Worm (Caenorhabditis elegans) whole organism, young adult: ENCODE data around the gene tatn-1.

Experiments used
- B0035.1 ChIP-seq: sonication (generic microtip); optimal IDR thresholded peaks from 2 replicates; lab custom pipeline; 2016; ENCODE audit warnings: missing genetic modification characterization, mild to moderate bottlenecking, missing compliant biosample characterization, missing genotype, missing genetic modification reagents
- B0336.3 ChIP-seq: fragments of 200-800 bp; sonication (Bioruptor generic); IDR thresholded peaks from 2 replicates; pipeline ENCODE4 v1.3.6; 2022; ENCODE audit warnings: missing genetic modification characterization, missing compliant biosample characterization
- C06A6.2 ChIP-seq: fragments of 200-800 bp; sonication (Bioruptor generic); conservative IDR thresholded peaks from 2 replicates; pipeline ENCODE4 v1.3.6; 2022; ENCODE audit warnings: missing genetic modification characterization, missing compliant biosample characterization
- F23B12.7 ChIP-seq: sonication (generic microtip); optimal IDR thresholded peaks from 2 replicates; lab custom pipeline; 2017; ENCODE audit warnings: missing genetic modification characterization, mild to moderate bottlenecking, missing compliant biosample characterization, antibody characterized with exemption, moderate library complexity; ENCODE audit not compliant: insufficient read depth
- F33H1.4 ChIP-seq: fragments of 200-800 bp; sonication (Bioruptor generic); IDR thresholded peaks from 2 replicates; pipeline ENCODE4 v1.3.6; 2022; ENCODE audit warnings: missing genetic modification reagents, missing genetic modification characterization, missing compliant biosample characterization
- F39B2.1 ChIP-seq: fragments of 200-800 bp; sonication (Bioruptor generic); IDR thresholded peaks from 2 replicates; pipeline ENCODE4 v1.3.6; 2022; ENCODE audit warnings: missing genetic modification reagents, missing genetic modification characterization, missing compliant biosample characterization
- Y53F4B.3 ChIP-seq: fragments of 200-800 bp; sonication (Bioruptor generic); IDR thresholded peaks from 2 replicates; pipeline ENCODE4 v1.3.6; 2022; ENCODE audit warnings: missing genetic modification reagents, missing genetic modification characterization, missing compliant biosample characterization
- Y53G8AR.9 ChIP-seq: fragments of 200-800 bp; sonication (Bioruptor generic); conservative IDR thresholded peaks from 2 replicates; pipeline ENCODE4 v1.3.6; 2022; ENCODE audit warnings: missing genetic modification reagents, missing genetic modification characterization, missing compliant biosample characterization
- Y56A3A.18 ChIP-seq: fragments of 200-800 bp; sonication (Bioruptor generic); IDR thresholded peaks from 2 replicates; pipeline ENCODE4 v1.3.6; 2022; ENCODE audit warnings: missing genetic modification reagents, missing genetic modification characterization, missing compliant biosample characterization
- ZK185.1 ChIP-seq: sonication (generic microtip); optimal IDR thresholded peaks from 2 replicates; lab custom pipeline; 2016; ENCODE audit warnings: mild to moderate bottlenecking, missing genetic modification characterization, missing compliant biosample characterization; ENCODE audit not compliant: poor library complexity, severe bottlenecking
- akir-1 ChIP-seq: fragments of 200-800 bp; sonication (Bioruptor generic); optimal IDR thresholded peaks from 2 replicates; lab custom pipeline; 2018; ENCODE audit warnings: mild to moderate bottlenecking, missing genetic modification characterization, moderate library complexity, missing compliant biosample characterization
- ama-1 ChIP-seq, 3 experiments: fragments of 150-350 bp in 1 of 3; sonication (generic microtip) in 2 of 3; optimal IDR thresholded peaks; 2 replicates each; lab custom pipeline; 2014 to 2018; ENCODE audit warnings: missing biosample characterization in 2 of 3, missing genetic modification characterization in 2 of 3, missing genetic modification reagents in 2 of 3
- aptf-2 ChIP-seq: fragments of 200-800 bp; sonication (Bioruptor generic); conservative IDR thresholded peaks from 2 replicates; pipeline ENCODE4 v1.3.6; 2022; ENCODE audit warnings: missing genetic modification reagents, missing genetic modification characterization, missing compliant biosample characterization
- atf-7 ChIP-seq: sonication (generic microtip); optimal IDR thresholded peaks from 2 replicates; lab custom pipeline; 2017; ENCODE audit warnings: mild to moderate bottlenecking, missing genetic modification characterization, missing compliant biosample characterization
- bed-2 ChIP-seq: fragments of 200-800 bp; sonication (Bioruptor generic); IDR thresholded peaks from 2 replicates; pipeline ENCODE4 v1.3.6; 2022; ENCODE audit warnings: missing genetic modification reagents, missing genetic modification characterization, missing compliant biosample characterization
- ceh-91 ChIP-seq: fragments of 200-800 bp; sonication (Bioruptor generic); IDR thresholded peaks from 2 replicates; pipeline ENCODE4 v1.3.6; 2022; ENCODE audit warnings: missing genetic modification reagents, missing genetic modification characterization, missing compliant biosample characterization
- chd-7 ChIP-seq: sonication (generic microtip); optimal IDR thresholded peaks from 2 replicates; lab custom pipeline; 2016; ENCODE audit warnings: mild to moderate bottlenecking, missing genetic modification characterization, moderate library complexity, missing compliant biosample characterization
- dox-1 ChIP-seq: fragments of 200-800 bp; sonication (Bioruptor generic); IDR thresholded peaks from 2 replicates; pipeline ENCODE4 v1.3.6; 2022; ENCODE audit warnings: missing genetic modification reagents, missing genetic modification characterization, missing compliant biosample characterization
- egl-44 ChIP-seq: fragments of 200-800 bp; sonication (Bioruptor generic); IDR thresholded peaks from 2 replicates; pipeline ENCODE4 v1.3.6; 2022; ENCODE audit warnings: missing genetic modification reagents, missing genetic modification characterization, missing compliant biosample characterization
- fkh-3 ChIP-seq: sonication (generic microtip); optimal IDR thresholded peaks from 2 replicates; lab custom pipeline; 2016; ENCODE audit warnings: mild to moderate bottlenecking, missing genetic modification characterization, missing compliant biosample characterization
- gei-17 ChIP-seq: fragments of 200-800 bp; sonication (Bioruptor generic); optimal IDR thresholded peaks from 2 replicates; lab custom pipeline; 2018; ENCODE audit warnings: mild to moderate bottlenecking, missing genetic modification characterization, missing compliant biosample characterization
- let-607 ChIP-seq, 2 experiments: fragments of 200-800 bp in 1 of 2; sonication (Bioruptor generic) in 1 of 2; sonication (generic microtip) in 1 of 2; optimal IDR thresholded peaks; 2 replicates each; lab custom pipeline; 2016 to 2018; ENCODE audit warnings: mild to moderate bottlenecking in 2 of 2, missing compliant biosample characterization in 2 of 2, missing genetic modification characterization in 2 of 2, moderate library complexity in 2 of 2, missing genotype in 1 of 2
- lin-26 ChIP-seq: fragments of 200-800 bp; sonication (Bioruptor generic); IDR thresholded peaks from 2 replicates; pipeline ENCODE4 v1.3.6; 2022; ENCODE audit warnings: missing genetic modification reagents, missing genetic modification characterization, missing compliant biosample characterization
- lin-40 ChIP-seq: sonication (generic microtip); optimal IDR thresholded peaks from 2 replicates; lab custom pipeline; 2016; ENCODE audit warnings: missing genetic modification characterization, mild to moderate bottlenecking, missing compliant biosample characterization, missing genotype, missing genetic modification reagents
- lin-54 ChIP-seq: fragments of 200-800 bp; sonication (Bioruptor generic); optimal IDR thresholded peaks from 2 replicates; lab custom pipeline; 2018; ENCODE audit warnings: mild to moderate bottlenecking, missing genetic modification characterization, missing compliant biosample characterization
- madf-10 ChIP-seq: sonication (generic microtip); optimal IDR thresholded peaks from 2 replicates; lab custom pipeline; 2016; ENCODE audit warnings: mild to moderate bottlenecking, missing genetic modification characterization, missing compliant biosample characterization
- mes-4 ChIP-seq: sonication (generic microtip); optimal IDR thresholded peaks from 2 replicates; lab custom pipeline; 2016; ENCODE audit warnings: missing genotype, missing genetic modification characterization, missing compliant biosample characterization
- nfyb-1 ChIP-seq: fragments of 200-800 bp; sonication (Bioruptor generic); IDR thresholded peaks from 2 replicates; pipeline ENCODE4 v1.3.6; 2022; ENCODE audit warnings: missing genetic modification reagents, missing genetic modification characterization, missing compliant biosample characterization
- nhr-27 ChIP-seq: fragments of 200-800 bp; sonication (Bioruptor generic); optimal IDR thresholded peaks from 2 replicates; lab custom pipeline; 2018; ENCODE audit warnings: mild to moderate bottlenecking, missing genetic modification characterization, moderate library complexity, missing compliant biosample characterization
- pha-4 ChIP-seq: fragments of 150-350 bp; sonication (generic microtip); optimal IDR thresholded peaks from 2 replicates; lab custom pipeline; 2014; ENCODE audit warnings: missing biosample characterization, missing genetic modification reagents, missing genetic modification characterization
- rcor-1 ChIP-seq: fragments of 200-800 bp; sonication (Bioruptor generic); IDR thresholded peaks from 2 replicates; pipeline ENCODE4 v1.3.6; 2022; ENCODE audit warnings: missing genetic modification reagents, missing genetic modification characterization, missing compliant biosample characterization
- repo-1 ChIP-seq: sonication (generic microtip); optimal IDR thresholded peaks from 2 replicates; lab custom pipeline; 2017; ENCODE audit warnings: mild to moderate bottlenecking, missing genetic modification characterization, missing compliant biosample characterization
- sdz-38 ChIP-seq: sonication (generic microtip); optimal IDR thresholded peaks from 2 replicates; lab custom pipeline; 2016; ENCODE audit warnings: missing genotype, missing genetic modification characterization, missing compliant biosample characterization
- sea-2 ChIP-seq: fragments of 200-800 bp; sonication (Bioruptor generic); IDR thresholded peaks from 2 replicates; pipeline ENCODE4 v1.3.6; 2022; ENCODE audit warnings: missing genetic modification characterization, missing compliant biosample characterization
- snpc-4 ChIP-seq, 5 experiments: fragments of 150-350 bp in 1 of 5; sonication (generic microtip) in 4 of 5; optimal IDR thresholded peaks; 2 replicates each; lab custom pipeline; 2014 to 2018; ENCODE audit warnings: missing genetic modification characterization in 5 of 5, missing biosample characterization in 3 of 5, antibody characterized with exemption in 2 of 5, mild to moderate bottlenecking in 2 of 5, missing compliant biosample characterization in 2 of 5, missing genotype in 2 of 5, moderate library complexity in 2 of 5, missing genetic modification reagents in 1 of 5
- sptf-2 ChIP-seq: fragments of 200-800 bp; sonication (Bioruptor generic); optimal IDR thresholded peaks from 2 replicates; lab custom pipeline; 2018; ENCODE audit warnings: mild to moderate bottlenecking, missing genetic modification characterization, missing compliant biosample characterization
- tbx-9 ChIP-seq: sonication (generic microtip); optimal IDR thresholded peaks from 2 replicates; lab custom pipeline; 2016; ENCODE audit warnings: borderline replicate concordance, missing genetic modification characterization, inconsistent platforms, missing compliant biosample characterization
- xnd-1 ChIP-seq: sonication (generic microtip); optimal IDR thresholded peaks from 2 replicates; lab custom pipeline; 2016; ENCODE audit warnings: missing genotype, missing genetic modification reagents, missing genetic modification characterization, missing compliant biosample characterization
- zim-3 ChIP-seq: sonication (generic microtip); optimal IDR thresholded peaks from 2 replicates; lab custom pipeline; 2017; ENCODE audit warnings: mild to moderate bottlenecking, missing genetic modification characterization, moderate library complexity, missing compliant biosample characterization

tatn-1 gene

DNA sequence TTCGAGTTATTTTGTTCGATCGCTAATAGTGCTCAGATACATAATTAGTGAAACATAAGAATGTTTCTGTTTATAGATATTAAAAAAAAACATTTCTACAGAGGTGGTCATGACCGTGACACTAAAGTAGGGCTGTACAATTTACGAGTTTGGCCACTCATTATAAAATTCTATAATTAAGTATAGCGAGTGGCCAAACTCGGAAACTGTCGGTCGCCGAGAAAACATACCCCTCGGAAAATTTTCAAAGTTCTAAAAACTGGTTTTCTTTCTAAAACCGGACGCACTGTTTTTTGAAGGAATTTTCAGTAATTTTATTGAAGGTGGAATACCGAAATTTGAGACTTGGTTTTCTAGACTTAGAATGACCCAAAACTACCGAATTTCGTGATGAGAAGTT, 14.9 kb downstream of the tatn-1 start:
- TF ChIP-seq snpc-4 (GFP tag; optimal IDR thresholded peaks at IDR 0.05; lab: Kevin White, UChicago) (no peak), snpc-4 (tag; optimal IDR thresholded peaks at IDR 0.05; lab: Kevin White, UChicago) (peak in 2 of 4 experiments; percentile 57 to 71), dox-1 (GFP tag; lab: Robert Waterston, UW) (no peak)

- no peak for TF ChIP-seq atf-7 (tag; lab: Kevin White, UChicago)
- TF ChIP-seq mes-4 (tag; lab: Kevin White, UChicago): no peak
- TF ChIP-seq dox-1 (GFP tag; lab: Robert Waterston, UW): no peak
- TF ChIP-seq Y53F4B.3 (GFP tag; lab: Robert Waterston, UW): no peak
- TF ChIP-seq aptf-2 (GFP tag; lab: Robert Waterston, UW): no peak
- no peak for TF ChIP-seq bed-2
Measured at ce11 chrX:14806936-14807335, 16.1 kb downstream of the tatn-1 start, which contains the start of gene F42D1.4. Gene F42D1.4, plus strand, starts transcription at chrX:14807236.

- 0 out of 2 replicates have a peak, but pooled peaks have one; percentile 43 for TF ChIP-seq B0336.3 (GFP tag; lab: Robert Waterston, UW)
- 0 out of 2 replicates have a peak, but pooled peaks have one; percentile 47 for TF ChIP-seq nfyb-1 (GFP tag; lab: Robert Waterston, UW)
- no peak for TF ChIP-seq egl-44 (GFP tag; lab: Robert Waterston, UW)
- TF ChIP-seq Y56A3A.18: 0 out of 2 replicates have a peak, but pooled peaks have one; percentile 75
- TF ChIP-seq ama-1 (optimal IDR thresholded peaks at IDR 0.05; lab: Kevin White, UChicago): peak; percentile 58
- TF ChIP-seq ama-1 (GFP tag; optimal IDR thresholded peaks at IDR 0.05; lab: Kevin White, UChicago): no peak
- no peak for TF ChIP-seq xnd-1 (tag; lab: Kevin White, UChicago)
- no peak for TF ChIP-seq F39B2.1 (GFP tag; lab: Robert Waterston, UW)
- TF ChIP-seq repo-1: peak; percentile 59
- TF ChIP-seq zim-3: peak; percentile 59
- TF ChIP-seq chd-7 (tag; lab: Kevin White, UChicago): no peak
- TF ChIP-seq gei-17 (GFP tag; lab: Kevin White, UChicago): no peak
- TF ChIP-seq B0035.1 (tag; lab: Kevin White, UChicago): no peak
- TF ChIP-seq pha-4 (tag; lab: Kevin White, UChicago): no peak
- TF ChIP-seq Y53G8AR.9 (GFP tag; lab: Robert Waterston, UW): peak; percentile 49; the same call in 1 of the 2 replicates
- peak; percentile 23 for TF ChIP-seq nhr-27
- TF ChIP-seq, all 124 proteins: peak for 8
Measured at ce11 chrX:14808796-14809195, 18.0 kb downstream of the tatn-1 start.

ce11 chrX:14809905-14810304, 19.1 kb downstream of the tatn-1 start:
- TF ChIP-seq Y56A3A.18: no peak
- TF ChIP-seq ceh-91 (GFP tag; lab: Robert Waterston, UW): no peak
- no peak for TF ChIP-seq madf-10 (tag; lab: Kevin White, UChicago)
- no peak for TF ChIP-seq F33H1.4 (GFP tag; lab: Robert Waterston, UW)
- TF ChIP-seq sptf-2 (GFP tag; lab: Kevin White, UChicago): no peak
- TF ChIP-seq tbx-9 (tag; lab: Kevin White, UChicago): no peak
- TF ChIP-seq sdz-38: no peak
- no peak for TF ChIP-seq fkh-3 (tag; lab: Kevin White, UChicago)
- no peak for TF ChIP-seq snpc-4 (GFP tag; optimal IDR thresholded peaks at IDR 0.05; lab: Kevin White, UChicago)
- TF ChIP-seq snpc-4 (tag; optimal IDR thresholded peaks at IDR 0.05; lab: Kevin White, UChicago): no peak

DNA sequence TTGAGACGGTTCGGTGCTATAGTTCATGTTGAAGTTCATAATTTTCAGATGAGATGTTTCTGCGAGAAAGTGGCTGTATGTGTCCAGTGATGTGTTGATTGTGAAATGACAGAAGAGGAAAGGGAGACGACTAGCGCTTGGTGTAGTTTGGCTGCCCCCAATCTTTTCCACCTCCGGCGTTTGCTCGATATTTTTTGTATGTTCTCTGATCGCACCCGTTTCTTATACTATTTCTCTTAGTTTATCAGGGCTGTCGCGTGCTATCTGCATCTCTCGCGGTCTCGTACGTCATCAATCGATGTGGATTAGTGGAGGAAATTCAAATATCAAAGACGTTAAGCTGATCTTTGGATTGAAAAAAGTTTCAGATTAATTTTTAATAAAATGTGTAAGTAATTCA, 19.9 kb downstream of the tatn-1 start, which contains the start of gene atf-4:
atf-4 (minus strand) TSS at position 93 of the 400 bp plus-strand sequence.
- TF ChIP-seq madf-10 (tag; lab: Kevin White, UChicago): peak; percentile 4
- TF ChIP-seq let-607 (tag; optimal IDR thresholded peaks at IDR 0.05; lab: Kevin White, UChicago): peak in 1 of 2 experiments; percentile 54
- TF ChIP-seq snpc-4 (GFP tag; optimal IDR thresholded peaks at IDR 0.05; lab: Kevin White, UChicago): no peak
- peak in 2 of 4 experiments; percentile 28 to 30 for TF ChIP-seq snpc-4 (tag; optimal IDR thresholded peaks at IDR 0.05; lab: Kevin White, UChicago)
- TF ChIP-seq C06A6.2 (GFP tag; lab: Robert Waterston, UW): peak; percentile 29; the same call in 1 of the 2 replicates
- TF ChIP-seq lin-26: no peak
- TF ChIP-seq lin-54 (GFP tag; lab: Kevin White, UChicago): peak; percentile 14
- TF ChIP-seq Y56A3A.18: no peak
- TF ChIP-seq nfyb-1 (GFP tag; lab: Robert Waterston, UW): 0 out of 2 replicates have a peak, but pooled peaks have one; percentile 10
- TF ChIP-seq F23B12.7: peak; percentile 47
- TF ChIP-seq lin-40 (tag; lab: Kevin White, UChicago): peak; percentile 46
- TF ChIP-seq rcor-1 (GFP tag; lab: Robert Waterston, UW): 0 out of 2 replicates have a peak, but pooled peaks have one; percentile 11
- TF ChIP-seq akir-1: no peak
- peak; percentile 34 for TF ChIP-seq ZK185.1 (tag; lab: Kevin White, UChicago)
- TF ChIP-seq sea-2 (GFP tag; lab: Robert Waterston, UW): no peak
